Worm (Caenorhabditis elegans) whole organism, early embryonic: Measurements from ENCODE around the gene F52E1.2.

Experiments
- B0310.2 ChIP-seq: sonication (generic microtip); optimal IDR thresholded peaks from 2 replicates; lab custom pipeline; 2016; ENCODE audit warnings: mild to moderate bottlenecking, missing genetic modification characterization, missing compliant biosample characterization
- F13C5.2 ChIP-seq: sonication (generic microtip); optimal IDR thresholded peaks from 2 replicates; lab custom pipeline; 2017; ENCODE audit warnings: mild to moderate bottlenecking, missing genetic modification characterization, inconsistent platforms, missing compliant biosample characterization
- aly-1 ChIP-seq: sonication (generic microtip); optimal IDR thresholded peaks from 2 replicates; lab custom pipeline; 2016; ENCODE audit warnings: missing genetic modification characterization, missing compliant biosample characterization
- ama-1 ChIP-seq: fragments of 150-350 bp; optimal IDR thresholded peaks from 2 replicates; lab custom pipeline; 2014
- ceh-13 ChIP-seq: fragments of 200-800 bp; sonication (Bioruptor generic); optimal IDR thresholded peaks from 2 replicates; lab custom pipeline; 2018; ENCODE audit warnings: mild to moderate bottlenecking, missing genetic modification characterization, missing compliant biosample characterization
- ceh-36 ChIP-seq: sonication (generic microtip); optimal IDR thresholded peaks from 2 replicates; lab custom pipeline; 2016; ENCODE audit warnings: missing genetic modification characterization, inconsistent platforms, missing compliant biosample characterization
- ets-7 ChIP-seq: sonication (generic microtip); optimal IDR thresholded peaks from 2 replicates; lab custom pipeline; 2016; ENCODE audit warnings: missing genotype, missing genetic modification characterization, missing compliant biosample characterization
- flt-1 ChIP-seq: fragments of 200-800 bp; sonication (Bioruptor generic); IDR thresholded peaks from 2 replicates; pipeline ENCODE4 v1.3.6; 2022; ENCODE audit warnings: missing genetic modification characterization, missing compliant biosample characterization
- hmbx-1 ChIP-seq: sonication (generic microtip); optimal IDR thresholded peaks from 2 replicates; lab custom pipeline; 2016; ENCODE audit warnings: mild to moderate bottlenecking, missing genetic modification characterization, missing compliant biosample characterization
- hmg-4 ChIP-seq: fragments of 200-800 bp; sonication (Bioruptor generic); optimal IDR thresholded peaks from 2 replicates; lab custom pipeline; 2018; ENCODE audit warnings: mild to moderate bottlenecking, missing genetic modification characterization, missing compliant biosample characterization
- hnd-1 ChIP-seq: sonication (generic microtip); optimal IDR thresholded peaks from 2 replicates; lab custom pipeline; 2016; ENCODE audit warnings: missing genetic modification characterization, missing compliant biosample characterization
- pes-1 ChIP-seq: fragments of 200-800 bp; sonication (Bioruptor generic); IDR thresholded peaks from 2 replicates; pipeline ENCODE4 v1.3.6; 2022; ENCODE audit warnings: missing genetic modification reagents, missing genetic modification characterization, missing compliant biosample characterization
- scrt-1 ChIP-seq: fragments of 200-800 bp; sonication (Bioruptor generic); IDR thresholded peaks from 2 replicates; pipeline ENCODE4 v1.3.6; 2022; ENCODE audit warnings: missing genetic modification characterization, missing compliant biosample characterization
- sea-1 ChIP-seq: fragments of 200-800 bp; sonication (Bioruptor generic); conservative IDR thresholded peaks from 2 replicates; pipeline ENCODE4 v1.3.6; 2022; ENCODE audit warnings: missing genetic modification characterization, missing compliant biosample characterization
- tbx-11 ChIP-seq: fragments of 200-800 bp; sonication (Bioruptor generic); IDR thresholded peaks from 2 replicates; pipeline ENCODE4 v1.3.6; 2022; ENCODE audit warnings: missing genetic modification characterization, missing compliant biosample characterization
- tbx-37 ChIP-seq: fragments of 200-800 bp; sonication (Bioruptor generic); conservative IDR thresholded peaks from 2 replicates; pipeline ENCODE4 v1.3.6; 2022; ENCODE audit warnings: missing genetic modification reagents, missing genetic modification characterization, missing compliant biosample characterization
- tra-4 ChIP-seq: sonication (generic microtip); optimal IDR thresholded peaks from 2 replicates; lab custom pipeline; 2017; ENCODE audit warnings: missing genetic modification characterization, missing compliant biosample characterization

The F52E1.2 gene

ce11 chrV:8384809-8385208 is 25.6 kb upstream of the F52E1.2 start:
- no peak for TF ChIP-seq ceh-36 (tag; lab: Kevin White, UChicago)
- no peak for TF ChIP-seq ama-1
- TF ChIP-seq sea-1 = no peak
- no peak for TF ChIP-seq flt-1 (GFP tag; lab: Robert Waterston, UW)
- no peak for TF ChIP-seq B0310.2 (tag; lab: Kevin White, UChicago)
- TF ChIP-seq tbx-37 (GFP tag; lab: Robert Waterston, UW) = no peak
- TF ChIP-seq F13C5.2 (tag; lab: Kevin White, UChicago) = no peak
- no peak for TF ChIP-seq tbx-11 (GFP tag; lab: Robert Waterston, UW)

ce11 chrV:8385879-8386530 is 24.4 kb upstream of the F52E1.2 start, which contains the start of gene hsp-17:
hsp-17 (minus strand) TSS chrV:8385929.
- no peak for TF ChIP-seq tbx-11 (GFP tag; lab: Robert Waterston, UW)
- no peak for TF ChIP-seq aly-1 (tag; lab: Kevin White, UChicago)
- TF ChIP-seq ceh-36 (tag; lab: Kevin White, UChicago) = no peak
- TF ChIP-seq hmg-4 (GFP tag; lab: Kevin White, UChicago) = no peak
- no peak for TF ChIP-seq B0310.2 (tag; lab: Kevin White, UChicago)
- TF ChIP-seq sea-1 = no peak
- TF ChIP-seq tbx-37 (GFP tag; lab: Robert Waterston, UW) = no peak
- no peak for TF ChIP-seq ets-7 (tag; lab: Kevin White, UChicago)
- no peak for TF ChIP-seq hnd-1
- TF ChIP-seq ama-1 = no peak
- TF ChIP-seq flt-1 (GFP tag; lab: Robert Waterston, UW) = no peak
- TF ChIP-seq F13C5.2 (tag; lab: Kevin White, UChicago) = no peak
- TF ChIP-seq pes-1 (GFP tag; lab: Robert Waterston, UW) = no peak
- no peak for TF ChIP-seq ceh-13 (GFP tag; lab: Kevin White, UChicago)
- TF ChIP-seq scrt-1 = no peak
- TF ChIP-seq hmbx-1 (tag; lab: Kevin White, UChicago) = no peak
- no peak for TF ChIP-seq tra-4

- no peak for TF ChIP-seq tra-4
- no peak for TF ChIP-seq ets-7 (tag; lab: Kevin White, UChicago)
These were observed 23.3 kb upstream of the F52E1.2 start, which contains the start of gene gcy-7 for ce11 chrV:8387056-8387455. gcy-7 (plus strand) TSS chrV:8387356.

ce11 chrV:8389307-8389706 is 21.1 kb upstream of the F52E1.2 start:
- TF ChIP-seq F13C5.2 (tag; lab: Kevin White, UChicago) (no peak), hnd-1 (no peak), aly-1 (tag; lab: Kevin White, UChicago) (no peak), flt-1 (GFP tag; lab: Robert Waterston, UW) (no peak), hmbx-1 (tag; lab: Kevin White, UChicago) (no peak), scrt-1 (no peak), ama-1 (no peak), ceh-36 (tag; lab: Kevin White, UChicago) (no peak), ceh-13 (GFP tag; lab: Kevin White, UChicago) (no peak), sea-1 (no peak), ets-7 (tag; lab: Kevin White, UChicago) (no peak), B0310.2 (tag; lab: Kevin White, UChicago) (no peak), pes-1 (GFP tag; lab: Robert Waterston, UW) (no peak), hmg-4 (GFP tag; lab: Kevin White, UChicago) (no peak), tra-4 (no peak), tbx-11 (GFP tag; lab: Robert Waterston, UW) (no peak), tbx-37 (GFP tag; lab: Robert Waterston, UW) (no peak)

- TF ChIP-seq hnd-1 (no peak), scrt-1 (no peak), ets-7 (tag; lab: Kevin White, UChicago) (no peak)
These were observed 16.0 kb upstream of the F52E1.2 start, which contains the start of the genes pho-6 and F52E1.3 for ce11 chrV:8394357-8394850. pho-6 (minus strand) TSS chrV:8394457. F52E1.3 (plus strand) TSS chrV:8394800.

ce11 chrV:8400808-8401207 is 9.6 kb upstream of the F52E1.2 start:
- TF ChIP-seq tbx-11 (GFP tag; lab: Robert Waterston, UW) (no peak), flt-1 (GFP tag; lab: Robert Waterston, UW) (no peak), ama-1 (no peak), tra-4 (no peak), F13C5.2 (tag; lab: Kevin White, UChicago) (no peak), ceh-36 (tag; lab: Kevin White, UChicago) (no peak), sea-1 (no peak)

- TF ChIP-seq tbx-37 (GFP tag; lab: Robert Waterston, UW) (no peak), B0310.2 (tag; lab: Kevin White, UChicago) (no peak), hnd-1 (no peak), tra-4 (no peak)
These were observed 9.1 kb upstream of the F52E1.2 start for ce11 chrV:8401267-8401666.

- no peak for TF ChIP-seq flt-1 (GFP tag; lab: Robert Waterston, UW)
- no peak for TF ChIP-seq tbx-37 (GFP tag; lab: Robert Waterston, UW)
- TF ChIP-seq sea-1 = no peak
- TF ChIP-seq pes-1 (GFP tag; lab: Robert Waterston, UW) = no peak
- TF ChIP-seq ceh-13 (GFP tag; lab: Kevin White, UChicago) = no peak
- TF ChIP-seq tra-4 = no peak
- no peak for TF ChIP-seq B0310.2 (tag; lab: Kevin White, UChicago)
- TF ChIP-seq tbx-11 (GFP tag; lab: Robert Waterston, UW) = no peak
- no peak for TF ChIP-seq ceh-36 (tag; lab: Kevin White, UChicago)
- no peak for TF ChIP-seq hmg-4 (GFP tag; lab: Kevin White, UChicago)
- no peak for TF ChIP-seq hnd-1
- no peak for TF ChIP-seq F13C5.2 (tag; lab: Kevin White, UChicago)
- TF ChIP-seq ama-1 = no peak
- TF ChIP-seq scrt-1 = no peak
- TF ChIP-seq ets-7 (tag; lab: Kevin White, UChicago) = no peak
- TF ChIP-seq hmbx-1 (tag; lab: Kevin White, UChicago) = no peak
- TF ChIP-seq aly-1 (tag; lab: Kevin White, UChicago) = no peak
These were observed 8.0 kb upstream of the F52E1.2 start, which contains the start of gene F52E1.9 for ce11 chrV:8402392-8402791. F52E1.9 (minus strand) TSS chrV:8402669.
